Fruit fly (Drosophila melanogaster) whole organism, embryonic: ENCODE results near the gene Mlc2.

Experiments used
- Asciz ChIP-seq: fragments of 200-800 bp; sonication (Bioruptor generic); optimal IDR thresholded peaks from 2 replicates; lab custom pipeline; 2017; ENCODE audit warnings: missing biosample characterization, mild to moderate bottlenecking, missing genetic modification characterization, missing genetic modification reagents
- Atf-2 ChIP-seq: fragments of 200-800 bp; sonication (Bioruptor generic); optimal IDR thresholded peaks from 2 replicates; lab custom pipeline; 2016; ENCODE audit warnings: missing biosample characterization, missing genetic modification characterization
- Bgb ChIP-seq: fragments of 200-800 bp; sonication (Bioruptor generic); IDR thresholded peaks from 2 replicates; pipeline ENCODE4 v1.3.6; 2022; ENCODE audit warnings: missing biosample characterization, missing genetic modification characterization; ENCODE audit not compliant: partially characterized antibody
- CG10274 ChIP-seq: fragments of 200-800 bp; sonication (Bioruptor generic); optimal IDR thresholded peaks from 3 replicates; lab custom pipeline; 2017; ENCODE audit warnings: missing biosample characterization, mild to moderate bottlenecking, missing genetic modification characterization
- CG11247 ChIP-seq: fragments of 200-800 bp; sonication (Bioruptor generic); IDR thresholded peaks from 2 replicates; pipeline ENCODE4 v1.3.6; 2022; ENCODE audit warnings: missing biosample characterization, missing genetic modification characterization
- CG11723 ChIP-seq: fragments of 200-800 bp; sonication (Bioruptor generic); optimal IDR thresholded peaks from 2 replicates; lab custom pipeline; 2017; ENCODE audit warnings: missing biosample characterization, mild to moderate bottlenecking, missing genetic modification characterization
- CG12104 ChIP-seq: fragments of 200-800 bp; sonication (Bioruptor generic); optimal IDR thresholded peaks from 3 replicates; lab custom pipeline; 2016; ENCODE audit warnings: missing biosample characterization, missing genetic modification characterization
- CG12155 ChIP-seq: fragments of 200-800 bp; sonication (Bioruptor generic); optimal IDR thresholded peaks from 3 replicates; lab custom pipeline; 2016; ENCODE audit warnings: missing biosample characterization, missing genetic modification characterization
- CG14441 ChIP-seq: fragments of 200-800 bp; sonication (Bioruptor generic); IDR thresholded peaks from 2 replicates; pipeline ENCODE4 v1.3.6; 2022; ENCODE audit warnings: missing biosample characterization, missing genetic modification characterization
- CG15073 ChIP-seq: fragments of 200-800 bp; sonication (Bioruptor generic); optimal IDR thresholded peaks from 2 replicates; lab custom pipeline; 2016; ENCODE audit warnings: missing biosample characterization, missing genetic modification characterization
- CG17359 ChIP-seq: fragments of 200-800 bp; sonication (Bioruptor generic); optimal IDR thresholded peaks from 3 replicates; lab custom pipeline; 2018; ENCODE audit warnings: missing biosample characterization, mild to moderate bottlenecking, missing genetic modification characterization, moderate library complexity
- CG2129 ChIP-seq: fragments of 200-800 bp; sonication (Bioruptor generic); IDR thresholded peaks from 2 replicates; pipeline ENCODE4 v1.3.6; 2022; ENCODE audit warnings: missing biosample characterization, missing genetic modification characterization; ENCODE audit not compliant: partially characterized antibody
- CG2678 ChIP-seq: fragments of 200-800 bp; sonication (Bioruptor generic); optimal IDR thresholded peaks from 3 replicates; lab custom pipeline; 2019; ENCODE audit warnings: missing biosample characterization, mild to moderate bottlenecking, missing genetic modification characterization, moderate library complexity
- CG2889 ChIP-seq: fragments of 200-800 bp; sonication (Bioruptor generic); IDR thresholded peaks from 3 replicates; pipeline ENCODE4 v1.3.6; 2022; ENCODE audit warnings: missing biosample characterization, missing genetic modification characterization
- CG34422 ChIP-seq: fragments of 200-800 bp; sonication (Bioruptor generic); IDR thresholded peaks from 3 replicates; pipeline ENCODE4 v1.3.6; 2022; ENCODE audit warnings: missing biosample characterization, missing genetic modification characterization
- CG7786 ChIP-seq: fragments of 200-800 bp; sonication (Bioruptor generic); optimal IDR thresholded peaks from 2 replicates; lab custom pipeline; 2016; ENCODE audit warnings: missing biosample characterization, missing genetic modification characterization
- CG9932 ChIP-seq: fragments of 200-800 bp; sonication (Bioruptor generic); IDR thresholded peaks from 2 replicates; pipeline ENCODE4 v1.3.6; 2022; ENCODE audit warnings: missing biosample characterization, missing genetic modification characterization
- CrebB ChIP-seq: fragments of 200-800 bp; sonication (Bioruptor generic); optimal IDR thresholded peaks from 3 replicates; lab custom pipeline; 2018; ENCODE audit warnings: missing biosample characterization, mild to moderate bottlenecking, missing genetic modification characterization
- E2f2 ChIP-seq: fragments of 200-800 bp; sonication (Bioruptor generic); IDR thresholded peaks from 2 replicates; pipeline ENCODE4 v1.3.6; 2022; ENCODE audit warnings: missing biosample characterization, missing genetic modification characterization
- Gug ChIP-seq: fragments of 200-800 bp; sonication (Bioruptor generic); IDR thresholded peaks from 4 replicates; pipeline ENCODE4 v1.3.6; 2022; ENCODE audit warnings: missing biosample characterization, missing genetic modification characterization
- HHEX ChIP-seq: fragments of 200-800 bp; sonication (Bioruptor generic); optimal IDR thresholded peaks from 3 replicates; lab custom pipeline; 2017; ENCODE audit warnings: missing biosample characterization, mild to moderate bottlenecking, missing genetic modification characterization, missing genetic modification reagents
- Lpt ChIP-seq: fragments of >200 bp; optimal IDR thresholded peaks from 2 replicates; lab custom pipeline; 2018; ENCODE audit warnings: missing biosample characterization, missing genetic modification characterization
- Rx ChIP-seq: fragments of 200-800 bp; sonication (Bioruptor generic); IDR thresholded peaks from 2 replicates; pipeline ENCODE4 v1.3.6; 2022; ENCODE audit warnings: missing biosample characterization, missing genetic modification characterization
- Stat92E ChIP-seq, 3 experiments: fragments of >200 bp in 2 of 3; fragments of 200-800 bp in 1 of 3; sonication (Bioruptor generic) in 1 of 3; optimal IDR thresholded peaks; 2 replicates each; lab custom pipeline; 2017 to 2019; ENCODE audit warnings: missing biosample characterization in 3 of 3, missing genetic modification characterization in 3 of 3, mild to moderate bottlenecking in 1 of 3, moderate library complexity in 1 of 3
- Tbp ChIP-seq: fragments of >200 bp; optimal IDR thresholded peaks from 2 replicates; lab custom pipeline; 2018; ENCODE audit warnings: missing biosample characterization, missing genetic modification characterization
- ac ChIP-seq: fragments of 200-800 bp; sonication (Bioruptor generic); optimal IDR thresholded peaks from 3 replicates; lab custom pipeline; 2017; ENCODE audit warnings: missing biosample characterization, mild to moderate bottlenecking, missing genetic modification characterization
- al ChIP-seq: fragments of 200-800 bp; sonication (Bioruptor generic); IDR thresholded peaks from 2 replicates; pipeline ENCODE4 v1.3.6; 2022; ENCODE audit warnings: missing biosample characterization, missing genetic modification characterization
- ato ChIP-seq: fragments of 200-800 bp; sonication (Bioruptor generic); IDR thresholded peaks from 2 replicates; pipeline ENCODE4 v1.3.6; 2022; ENCODE audit warnings: missing biosample characterization, missing genetic modification characterization; ENCODE audit not compliant: partially characterized antibody
- chn ChIP-seq: fragments of 200-800 bp; sonication (Bioruptor generic); optimal IDR thresholded peaks from 2 replicates; lab custom pipeline; 2016; ENCODE audit warnings: missing biosample characterization, missing genetic modification characterization
- dan ChIP-seq: fragments of 200-800 bp; sonication (Bioruptor generic); IDR thresholded peaks from 2 replicates; pipeline ENCODE4 v1.3.6; 2022; ENCODE audit warnings: missing biosample characterization, missing genetic modification characterization
- dm ChIP-seq: fragments of 200-800 bp; sonication (Bioruptor generic); optimal IDR thresholded peaks from 3 replicates; lab custom pipeline; 2016; ENCODE audit warnings: missing biosample characterization, missing genetic modification characterization
- ewg ChIP-seq: fragments of 200-800 bp; sonication (Bioruptor generic); optimal IDR thresholded peaks from 3 replicates; lab custom pipeline; 2017; ENCODE audit warnings: mild to moderate bottlenecking, missing biosample characterization, missing genetic modification reagents, missing genetic modification characterization
- exex ChIP-seq: fragments of 200-800 bp; sonication (Bioruptor generic); optimal IDR thresholded peaks from 4 replicates; lab custom pipeline; 2018; ENCODE audit warnings: missing biosample characterization, mild to moderate bottlenecking, missing genetic modification characterization, moderate library complexity
- fd96Cb ChIP-seq: fragments of 200-800 bp; sonication (Bioruptor generic); optimal IDR thresholded peaks from 2 replicates; lab custom pipeline; 2018; ENCODE audit warnings: missing biosample characterization, mild to moderate bottlenecking, missing genetic modification characterization, moderate library complexity
- ftz-f1 ChIP-seq: fragments of 200-800 bp; sonication (Bioruptor generic); optimal IDR thresholded peaks from 2 replicates; lab custom pipeline; 2016; ENCODE audit warnings: missing biosample characterization, missing genetic modification characterization
- gsb-n ChIP-seq: fragments of 200-800 bp; sonication (Bioruptor generic); optimal IDR thresholded peaks from 3 replicates; lab custom pipeline; 2018; ENCODE audit warnings: missing biosample characterization, mild to moderate bottlenecking, missing genetic modification characterization
- kay ChIP-seq: fragments of 200-800 bp; sonication (Bioruptor generic); optimal IDR thresholded peaks from 2 replicates; lab custom pipeline; 2016; ENCODE audit warnings: missing biosample characterization, missing genetic modification characterization
- klu ChIP-seq: fragments of 200-800 bp; sonication (Bioruptor generic); IDR thresholded peaks from 2 replicates; pipeline ENCODE4 v1.3.6; 2022; ENCODE audit warnings: missing biosample characterization, missing genetic modification characterization
- kni ChIP-seq: fragments of 200-800 bp; sonication (Bioruptor generic); optimal IDR thresholded peaks from 3 replicates; lab custom pipeline; 2017; ENCODE audit warnings: mild to moderate bottlenecking, missing biosample characterization, missing genetic modification reagents, missing genetic modification characterization
- lola ChIP-seq, 3 experiments: fragments of >200 bp in 2 of 3; fragments of 200-800 bp in 1 of 3; sonication (Bioruptor generic) in 1 of 3; optimal IDR thresholded peaks; 2 replicates each; lab custom pipeline; 2017 to 2019; ENCODE audit warnings: missing biosample characterization in 3 of 3, missing genetic modification characterization in 3 of 3, mild to moderate bottlenecking in 1 of 3, moderate library complexity in 1 of 3
- nau ChIP-seq: fragments of 200-800 bp; sonication (Bioruptor generic); optimal IDR thresholded peaks from 3 replicates; lab custom pipeline; 2017; ENCODE audit warnings: missing biosample characterization, mild to moderate bottlenecking, missing genetic modification characterization, missing genetic modification reagents
- nom ChIP-seq: fragments of 200-800 bp; sonication (Bioruptor generic); optimal IDR thresholded peaks from 2 replicates; lab custom pipeline; 2017; ENCODE audit warnings: missing biosample characterization, missing genetic modification characterization, mild to moderate bottlenecking, moderate library complexity, missing genetic modification reagents
- pzg ChIP-seq: fragments of 200-800 bp; sonication (Bioruptor generic); optimal IDR thresholded peaks from 3 replicates; lab custom pipeline; 2018; ENCODE audit warnings: missing biosample characterization, mild to moderate bottlenecking, missing genetic modification characterization, moderate library complexity
- scrt ChIP-seq: fragments of 200-800 bp; sonication (Bioruptor generic); optimal IDR thresholded peaks from 2 replicates; lab custom pipeline; 2018; ENCODE audit warnings: missing biosample characterization, mild to moderate bottlenecking, missing genetic modification characterization, moderate library complexity
- seq ChIP-seq: fragments of 200-800 bp; sonication (Bioruptor generic); IDR thresholded peaks from 2 replicates; pipeline ENCODE4 v1.3.6; 2022; ENCODE audit warnings: missing biosample characterization, missing genetic modification characterization
- tin ChIP-seq: fragments of 200-800 bp; sonication (Bioruptor generic); optimal IDR thresholded peaks from 3 replicates; lab custom pipeline; 2016; ENCODE audit warnings: missing biosample characterization, missing genetic modification characterization
- tx ChIP-seq: fragments of 200-800 bp; sonication (Bioruptor generic); optimal IDR thresholded peaks from 2 replicates; lab custom pipeline; 2016; ENCODE audit warnings: missing biosample characterization, missing genetic modification characterization
- unpg ChIP-seq: fragments of 200-800 bp; sonication (Bioruptor generic); optimal IDR thresholded peaks from 3 replicates; lab custom pipeline; 2018; ENCODE audit warnings: missing biosample characterization, mild to moderate bottlenecking, missing genetic modification characterization, moderate library complexity
- wdn ChIP-seq: fragments of 200-800 bp; sonication (Bioruptor generic); IDR thresholded peaks from 2 replicates; pipeline ENCODE4 v1.3.6; 2022; ENCODE audit warnings: missing biosample characterization, missing genetic modification characterization
- zfh2 ChIP-seq: fragments of 200-800 bp; sonication (Bioruptor generic); optimal IDR thresholded peaks from 2 replicates; lab custom pipeline; 2016; ENCODE audit warnings: missing biosample characterization, missing genetic modification characterization

Gene Mlc2

DNA sequence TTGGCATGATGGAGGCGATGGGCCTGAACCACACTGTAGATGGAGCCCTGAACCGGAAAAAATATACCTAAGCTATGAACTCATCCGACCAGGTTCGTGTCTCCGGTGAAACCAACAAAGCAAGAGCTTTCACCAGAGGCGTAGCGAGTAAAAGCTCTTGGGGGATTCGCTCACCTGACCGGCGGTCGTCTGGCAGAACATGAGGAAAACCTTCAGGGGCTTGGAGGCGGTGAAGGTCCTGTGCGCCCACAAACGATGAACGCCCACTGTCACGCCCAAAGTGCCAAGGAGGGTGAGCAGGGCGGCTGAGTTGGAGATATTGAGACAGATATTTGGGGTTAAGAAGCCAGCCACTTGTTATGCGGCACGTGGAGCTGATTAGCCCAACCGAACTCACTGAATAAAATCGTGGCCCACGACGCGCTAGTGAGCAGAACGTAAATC lies 21.3 kb upstream of the Mlc2 start (continued):
- TF ChIP-seq CG2678 (tag; lab: Kevin White, UChicago), result peak; percentile 59
- no peak for TF ChIP-seq chn (GFP tag; lab: Kevin White, UChicago)
- TF ChIP-seq CG12104, result no peak
- peak; percentile 46; the same call in 1 of the 2 replicates for TF ChIP-seq CG14441 (GFP tag; lab: Robert Waterston, UW)
- peak; percentile 37; the same call in 1 of the 2 replicates for TF ChIP-seq wdn
- peak; percentile 36 for TF ChIP-seq scrt (GFP tag; lab: Kevin White, UChicago)
- TF ChIP-seq nom (GFP tag; lab: Kevin White, UChicago), result no peak
- TF ChIP-seq Stat92E (GFP tag; optimal IDR thresholded peaks at IDR 0.05; lab: Kevin White, UChicago), result no peak
- TF ChIP-seq Gug (GFP tag; lab: Robert Waterston, UW), result peak; percentile 59; the same call in 2 of the 4 replicates
- TF ChIP-seq Atf-2 (GFP tag; lab: Kevin White, UChicago), result no peak
- TF ChIP-seq ac (GFP tag; lab: Kevin White, UChicago), result no peak
- TF ChIP-seq CG15073 (GFP tag; lab: Kevin White, UChicago), result no peak
- TF ChIP-seq exex, result peak; percentile 26
- no peak for TF ChIP-seq klu (GFP tag; lab: Robert Waterston, UW)
- no peak for TF ChIP-seq kni (GFP tag; lab: Kevin White, UChicago)
- TF ChIP-seq CG34422 (GFP tag; lab: Robert Waterston, UW), result peak; percentile 59; the same call in 2 of the 3 replicates
- no peak for TF ChIP-seq CG9932
- peak; percentile 47 for TF ChIP-seq pzg (GFP tag; lab: Kevin White, UChicago)
- no peak for TF ChIP-seq tx
- no peak for TF ChIP-seq dan (GFP tag; lab: Robert Waterston, UW)
- peak; percentile 63 for TF ChIP-seq ftz-f1 (GFP tag; lab: Kevin White, UChicago)
- TF ChIP-seq HHEX (GFP tag; lab: Kevin White, UChicago), result peak; percentile 14
- no peak for TF ChIP-seq Lpt (GFP tag; lab: Kevin White, UChicago)
- TF ChIP-seq tin, result peak; percentile 42
- no peak for TF ChIP-seq gsb-n (tag; lab: Kevin White, UChicago)
- TF ChIP-seq CG11723 (GFP tag; lab: Kevin White, UChicago), result no peak
- peak; percentile 53 for TF ChIP-seq zfh2
- peak; percentile 14 for TF ChIP-seq nau (GFP tag; lab: Kevin White, UChicago)
- 0 out of 2 replicates have a peak, but pooled peaks have one; percentile 16 for TF ChIP-seq Rx
- 0 out of 2 replicates have a peak, but pooled peaks have one; percentile 10 for TF ChIP-seq ato (GFP tag; lab: Robert Waterston, UW)
- no peak for TF ChIP-seq unpg
- TF ChIP-seq dm (GFP tag; lab: Kevin White, UChicago), result peak; percentile 83
- peak; percentile 45; the same call in 1 of the 2 replicates for TF ChIP-seq seq (GFP tag; lab: Robert Waterston, UW)
- TF ChIP-seq kay, result no peak
- no peak for TF ChIP-seq ewg
- TF ChIP-seq CrebB (tag; lab: Kevin White, UChicago), result peak; percentile 39
- TF ChIP-seq Tbp, result no peak
- TF ChIP-seq CG2889 (GFP tag; lab: Robert Waterston, UW), result 0 out of 3 replicates have a peak, but pooled peaks have one; percentile 4
- peak; percentile 54; the same call in 1 of the 2 replicates for TF ChIP-seq CG11247 (GFP tag; lab: Robert Waterston, UW)
- TF ChIP-seq fd96Cb (tag; lab: Kevin White, UChicago), result no peak
- no peak for TF ChIP-seq CG2129
- TF ChIP-seq CG10274, result no peak
- peak; percentile 1 for TF ChIP-seq CG17359 (tag; lab: Kevin White, UChicago)
- TF ChIP-seq Bgb (GFP tag; lab: Robert Waterston, UW), result peak; percentile 35; the same call in 1 of the 2 replicates
- TF ChIP-seq al (GFP tag; lab: Robert Waterston, UW), result peak; percentile 69
- TF ChIP-seq Asciz, result no peak
- peak; percentile 37 for TF ChIP-seq CG7786
- TF ChIP-seq lola (GFP tag; optimal IDR thresholded peaks at IDR 0.05; lab: Kevin White, UChicago), result no peak
- TF ChIP-seq E2f2 (GFP tag; lab: Robert Waterston, UW), result peak; percentile 40; the same call in 1 of the 2 replicates
- peak; percentile 7 for TF ChIP-seq CG12155 (GFP tag; lab: Kevin White, UChicago)
